Fruit fly (Drosophila melanogaster): ENCODE data around the gene CG43895.
A peak's percentile ranks its signal among the peaks of the same experiment; 100 is the strongest.

DNA sequence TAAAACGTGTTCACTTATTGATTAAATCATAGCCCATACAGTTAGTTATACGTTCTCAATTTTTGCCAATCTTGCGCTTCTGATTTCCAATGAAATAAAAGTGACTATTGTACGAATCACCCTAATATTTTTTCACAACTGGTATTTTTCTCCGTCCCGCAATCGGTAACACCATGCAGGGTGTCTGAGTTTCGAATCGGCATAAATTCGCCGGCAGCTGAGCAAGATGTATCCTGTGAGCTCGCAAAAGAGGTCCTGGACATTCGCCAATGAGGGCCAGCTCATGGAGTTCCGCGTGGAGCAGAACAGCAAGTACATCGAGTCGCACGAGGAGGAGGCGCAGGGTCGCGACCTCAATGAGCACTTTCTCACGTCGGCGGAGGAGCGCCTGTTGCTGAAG, 8.3 kb upstream of the CG43895 start, which contains the start of gene CycH:
- TF ChIP-seq Crg-1 (GFP tag; optimal IDR thresholded peaks at IDR 0.05) (peak; percentile 1), CG5204 (GFP tag; optimal IDR thresholded peaks at IDR 0.05) (no peak), Clk (GFP tag; optimal IDR thresholded peaks at IDR 0.05) (no peak), CG1620 (GFP tag; optimal IDR thresholded peaks at IDR 0.05) (no peak), pad (GFP tag; optimal IDR thresholded peaks at IDR 0.05) (no peak), Hr96 (GFP tag; optimal IDR thresholded peaks at IDR 0.05) (no peak), toe (GFP tag; optimal IDR thresholded peaks at IDR 0.05) (peak; percentile 19), CG7045 (GFP tag; optimal IDR thresholded peaks at IDR 0.05) (no peak), CG7101 (tag; optimal IDR thresholded peaks at IDR 0.05) (peak; percentile 42), kay (GFP tag; ENCODE audit: borderline replicate concordance) (no peak), cnc (optimal IDR thresholded peaks at IDR 0.05) (no peak), CG11617 (GFP tag; optimal IDR thresholded peaks at IDR 0.05) (no peak)

All from whole organism, adult.